Worm (Caenorhabditis elegans) whole organism, L1 larva: ENCODE results near the gene tsr-1.
A peak's percentile ranks its signal among the peaks of the same experiment; 100 is the strongest.

Experiments
- C04F5.9 ChIP-seq: sonication (generic microtip); optimal IDR thresholded peaks from 2 replicates; lab custom pipeline; 2016; ENCODE audit warnings: missing genetic modification characterization, missing compliant biosample characterization
- C16A3.4 ChIP-seq: fragments of 150-350 bp; optimal IDR thresholded peaks from 2 replicates; lab custom pipeline; 2014; ENCODE audit warnings: missing biosample characterization, missing genetic modification characterization
- C34B4.2 ChIP-seq: sonication (generic microtip); optimal IDR thresholded peaks from 2 replicates; lab custom pipeline; 2017; ENCODE audit warnings: mild to moderate bottlenecking, missing genetic modification characterization, missing compliant biosample characterization
- Y116A8C.19 ChIP-seq: sonication (generic microtip); optimal IDR thresholded peaks from 2 replicates; lab custom pipeline; 2016; ENCODE audit warnings: missing compliant biosample characterization, missing genetic modification characterization, borderline replicate concordance
- aly-2 ChIP-seq: fragments of 150-350 bp; optimal IDR thresholded peaks from 2 replicates; lab custom pipeline; 2014; ENCODE audit warnings: missing biosample characterization, missing genetic modification characterization
- ama-1 ChIP-seq: fragments of 150-350 bp; optimal IDR thresholded peaks from 2 replicates; lab custom pipeline; 2014
- blmp-1 ChIP-seq: fragments of 150-350 bp; optimal IDR thresholded peaks from 2 replicates; lab custom pipeline; 2014; ENCODE audit warnings: missing biosample characterization, missing genetic modification characterization
- ceh-63 ChIP-seq: fragments of 200-800 bp; sonication (Bioruptor generic); optimal IDR thresholded peaks from 2 replicates; lab custom pipeline; 2018; ENCODE audit warnings: mild to moderate bottlenecking, missing genetic modification characterization, missing compliant biosample characterization
- ceh-82 ChIP-seq, 3 experiments: fragments of 150-350 bp in 1 of 3; sonication (generic microtip) in 2 of 3; optimal IDR thresholded peaks; 2 replicates each; lab custom pipeline; 2014 to 2017; ENCODE audit warnings: missing biosample characterization in 3 of 3, missing genetic modification characterization in 3 of 3
- ceh-88 ChIP-seq: fragments of 200-800 bp; sonication (Bioruptor generic); IDR thresholded peaks from 2 replicates; pipeline ENCODE4 v1.3.6; 2022; ENCODE audit warnings: missing genetic modification characterization, missing compliant biosample characterization
- ceh-90 ChIP-seq: sonication (generic microtip); optimal IDR thresholded peaks from 2 replicates; lab custom pipeline; 2016; ENCODE audit warnings: missing genetic modification characterization, missing compliant biosample characterization
- dsc-1 ChIP-seq: sonication (generic microtip); optimal IDR thresholded peaks from 2 replicates; lab custom pipeline; 2016; ENCODE audit warnings: mild to moderate bottlenecking, missing genetic modification characterization, missing compliant biosample characterization
- efl-1 ChIP-seq, 4 experiments: fragments of 150-350 bp; optimal IDR thresholded peaks in 3 of 4; peaks in 1 of 4; 1 replicate in 1 of 4; 2 replicates in 3 of 4; lab custom pipeline; 2014; ENCODE audit warnings: missing biosample characterization in 2 of 4, missing genetic modification characterization in 2 of 4, missing genetic modification reagents in 2 of 4
- egl-13 ChIP-seq: sonication (generic microtip); optimal IDR thresholded peaks from 2 replicates; lab custom pipeline; 2016; ENCODE audit warnings: missing genotype, missing genetic modification reagents, missing genetic modification characterization, missing compliant biosample characterization
- egl-27 ChIP-seq, 2 experiments: fragments of 150-350 bp in 1 of 2; sonication (generic microtip); optimal IDR thresholded peaks; 3 replicates each; lab custom pipeline; 2017 to 2018; ENCODE audit warnings: missing biosample characterization in 2 of 2, missing genetic modification characterization in 2 of 2, missing genetic modification reagents in 2 of 2
- elt-2 ChIP-seq: sonication (generic microtip); optimal IDR thresholded peaks from 2 replicates; lab custom pipeline; 2016; ENCODE audit warnings: missing genetic modification characterization, mild to moderate bottlenecking, inconsistent platforms, missing compliant biosample characterization, missing genetic modification reagents
- elt-3 ChIP-seq, 6 experiments: fragments of 150-350 bp in 1 of 6; sonication (generic microtip); optimal IDR thresholded peaks; 2 replicates each; lab custom pipeline; 2017 to 2018; ENCODE audit warnings: missing biosample characterization in 6 of 6, missing genetic modification characterization in 6 of 6, inconsistent platforms in 1 of 6
- fkh-10 ChIP-seq: sonication (generic microtip); optimal IDR thresholded peaks from 2 replicates; lab custom pipeline; 2017; ENCODE audit warnings: missing biosample characterization, missing genetic modification reagents, missing genetic modification characterization
- fos-1 ChIP-seq: fragments of 150-350 bp; optimal IDR thresholded peaks from 2 replicates; lab custom pipeline; 2014; ENCODE audit warnings: missing biosample characterization, missing genetic modification characterization
- hlh-17 ChIP-seq: fragments of 200-800 bp; sonication (Bioruptor generic); optimal IDR thresholded peaks from 2 replicates; lab custom pipeline; 2018; ENCODE audit warnings: missing genetic modification characterization, mild to moderate bottlenecking, missing compliant biosample characterization, moderate library complexity, borderline replicate concordance
- hlh-4 ChIP-seq: sonication (generic microtip); optimal IDR thresholded peaks from 2 replicates; lab custom pipeline; 2016; ENCODE audit warnings: mild to moderate bottlenecking, missing genetic modification characterization, missing compliant biosample characterization
- hpl-2 ChIP-seq: fragments of 150-350 bp; optimal IDR thresholded peaks from 2 replicates; lab custom pipeline; 2014; ENCODE audit warnings: missing biosample characterization, missing genetic modification reagents, missing genetic modification characterization
- irx-1 ChIP-seq: sonication (generic microtip); optimal IDR thresholded peaks from 2 replicates; lab custom pipeline; 2016; ENCODE audit warnings: missing genetic modification characterization, missing compliant biosample characterization
- lin-13 ChIP-seq: fragments of 150-350 bp; optimal IDR thresholded peaks from 2 replicates; lab custom pipeline; 2014; ENCODE audit warnings: missing biosample characterization, missing genetic modification reagents, missing genetic modification characterization
- lin-35 ChIP-seq, 2 experiments: fragments of 150-350 bp; optimal IDR thresholded peaks; 2 replicates each; lab custom pipeline; 2014; ENCODE audit warnings: missing biosample characterization in 2 of 2, missing genetic modification characterization in 2 of 2, missing genetic modification reagents in 2 of 2
- lir-3 ChIP-seq: sonication (generic microtip); optimal IDR thresholded peaks from 2 replicates; lab custom pipeline; 2016; ENCODE audit warnings: mild to moderate bottlenecking, missing genetic modification characterization, moderate library complexity, missing compliant biosample characterization; ENCODE audit not compliant: poor library complexity
- mab-9 ChIP-seq: fragments of 200-800 bp; sonication (Bioruptor generic); IDR thresholded peaks from 2 replicates; pipeline ENCODE4 v1.3.6; 2022; ENCODE audit warnings: missing genetic modification reagents, missing genetic modification characterization, missing compliant biosample characterization
- mef-2 ChIP-seq: fragments of 150-350 bp; optimal IDR thresholded peaks from 2 replicates; lab custom pipeline; 2014; ENCODE audit warnings: missing biosample characterization, missing genetic modification characterization
- nhr-11 ChIP-seq: fragments of 150-350 bp; optimal IDR thresholded peaks from 2 replicates; lab custom pipeline; 2014; ENCODE audit warnings: missing biosample characterization, missing genetic modification characterization
- nhr-12 ChIP-seq: sonication (generic microtip); optimal IDR thresholded peaks from 2 replicates; lab custom pipeline; 2017; ENCODE audit warnings: missing biosample characterization, missing genetic modification characterization
- nhr-19 ChIP-seq: fragments of 200-800 bp; sonication (Bioruptor generic); conservative IDR thresholded peaks from 2 replicates; pipeline ENCODE4 v1.3.6; 2022; ENCODE audit warnings: missing genetic modification characterization, missing compliant biosample characterization
- nhr-237 ChIP-seq: fragments of 150-350 bp; optimal IDR thresholded peaks from 2 replicates; lab custom pipeline; 2014; ENCODE audit warnings: missing biosample characterization, missing genetic modification characterization
- nhr-47 ChIP-seq: sonication (generic microtip); optimal IDR thresholded peaks from 2 replicates; lab custom pipeline; 2016; ENCODE audit warnings: mild to moderate bottlenecking, missing genetic modification characterization, moderate library complexity, missing compliant biosample characterization
- nhr-71 ChIP-seq: sonication (generic microtip); optimal IDR thresholded peaks from 2 replicates; lab custom pipeline; 2016; ENCODE audit warnings: mild to moderate bottlenecking, missing genetic modification characterization, moderate library complexity, missing compliant biosample characterization
- nhr-76 ChIP-seq: sonication (generic microtip); optimal IDR thresholded peaks from 2 replicates; lab custom pipeline; 2017; ENCODE audit warnings: missing biosample characterization, missing genetic modification characterization
- nhr-85 ChIP-seq: sonication (generic microtip); peaks from one replicate; lab custom pipeline; 2016; ENCODE audit warnings: missing genetic modification characterization, inconsistent platforms, missing compliant biosample characterization
- nhr-90 ChIP-seq: sonication (generic microtip); optimal IDR thresholded peaks from 2 replicates; lab custom pipeline; 2016; ENCODE audit warnings: mild to moderate bottlenecking, missing genetic modification characterization, missing compliant biosample characterization; ENCODE audit not compliant: poor library complexity
- pag-3 ChIP-seq: sonication (generic microtip); optimal IDR thresholded peaks from 2 replicates; lab custom pipeline; 2017; ENCODE audit warnings: missing genetic modification characterization, mild to moderate bottlenecking, missing compliant biosample characterization, antibody characterized with exemption, borderline replicate concordance; ENCODE audit not compliant: insufficient read depth
- pqm-1 ChIP-seq: sonication (generic microtip); optimal IDR thresholded peaks from 3 replicates; lab custom pipeline; 2017; ENCODE audit warnings: missing biosample characterization, missing genetic modification characterization
- skn-1 ChIP-seq: fragments of 150-350 bp; optimal IDR thresholded peaks from 2 replicates; lab custom pipeline; 2014; ENCODE audit warnings: missing biosample characterization, missing genetic modification characterization
- snu-23 ChIP-seq: sonication (generic microtip); optimal IDR thresholded peaks from 2 replicates; lab custom pipeline; 2016; ENCODE audit warnings: missing genetic modification characterization, missing compliant biosample characterization
- sptf-1 ChIP-seq: fragments of 150-350 bp; optimal IDR thresholded peaks from 2 replicates; lab custom pipeline; 2014; ENCODE audit warnings: missing biosample characterization, missing genetic modification characterization
- swsn-7 ChIP-seq: sonication (generic microtip); optimal IDR thresholded peaks from 2 replicates; lab custom pipeline; 2016; ENCODE audit warnings: missing genetic modification characterization, missing compliant biosample characterization
- unc-130 ChIP-seq: fragments of 150-350 bp; optimal IDR thresholded peaks from 2 replicates; lab custom pipeline; 2017; ENCODE audit warnings: missing biosample characterization, missing genetic modification characterization, inconsistent platforms
- unc-30 ChIP-seq: sonication (generic microtip); optimal IDR thresholded peaks from 2 replicates; lab custom pipeline; 2017; ENCODE audit warnings: missing biosample characterization, missing genetic modification characterization
- unc-86 ChIP-seq: sonication (generic microtip); optimal IDR thresholded peaks from 2 replicates; lab custom pipeline; 2016; ENCODE audit warnings: missing genetic modification characterization, missing compliant biosample characterization
- unc-98 ChIP-seq: fragments of 200-800 bp; sonication (Bioruptor generic); IDR thresholded peaks from 2 replicates; pipeline ENCODE4 v1.3.6; 2022; ENCODE audit warnings: missing genetic modification characterization, missing compliant biosample characterization
- vab-15 ChIP-seq: sonication (generic microtip); optimal IDR thresholded peaks from 2 replicates; lab custom pipeline; 2017; ENCODE audit warnings: missing genotype, mild to moderate bottlenecking, missing genetic modification characterization, missing compliant biosample characterization
- zag-1 ChIP-seq: fragments of 150-350 bp; optimal IDR thresholded peaks from 2 replicates; lab custom pipeline; 2014; ENCODE audit warnings: missing biosample characterization, missing genetic modification characterization
- zip-4 ChIP-seq: fragments of 200-800 bp; sonication (Bioruptor generic); optimal IDR thresholded peaks from 2 replicates; lab custom pipeline; 2018; ENCODE audit warnings: mild to moderate bottlenecking, missing genetic modification characterization, moderate library complexity, missing compliant biosample characterization
- ztf-11 ChIP-seq, 2 experiments: sonication (generic microtip); optimal IDR thresholded peaks; 2 replicates each; lab custom pipeline; 2016 to 2017; ENCODE audit warnings: missing genetic modification characterization in 2 of 2, missing biosample characterization in 1 of 2, missing compliant biosample characterization in 1 of 2
- ztf-4 ChIP-seq: fragments of 150-350 bp; optimal IDR thresholded peaks from 2 replicates; lab custom pipeline; 2014; ENCODE audit warnings: missing biosample characterization, missing genetic modification characterization

The tsr-1 gene

ce11 chrII:2450990-2451389, 22.2 kb downstream of the tsr-1 start (continued):
- TF ChIP-seq irx-1 (peak; percentile 81), pag-3 (tag; lab: Kevin White, UChicago) (no peak), fkh-10 (GFP tag; lab: Kevin White, UChicago) (no peak), skn-1 (peak; percentile 5), efl-1 (optimal IDR thresholded peaks at IDR 0.05; lab: Kevin White, UChicago) (peak; percentile 89 to 91), efl-1 (GFP tag; optimal IDR thresholded peaks at IDR 0.05 in 1 of 2; lab: Kevin White, UChicago) (peak; percentile 89 to 98), hlh-4 (tag; lab: Kevin White, UChicago) (no peak), nhr-90 (tag; lab: Kevin White, UChicago) (peak; percentile 75), C16A3.4 (tag; lab: Kevin White, UChicago) (no peak), sptf-1 (tag; lab: Kevin White, UChicago) (no peak), ceh-82 (tag; optimal IDR thresholded peaks at IDR 0.05; lab: Kevin White, UChicago) (peak in 2 of 3 experiments; percentile 24 to 31), lin-35 (GFP tag; optimal IDR thresholded peaks at IDR 0.05; lab: Kevin White, UChicago) (peak; percentile 88 to 89), ceh-63 (GFP tag; lab: Kevin White, UChicago) (no peak), unc-30 (tag; lab: Kevin White, UChicago) (no peak), ztf-11 (tag; optimal IDR thresholded peaks at IDR 0.05; lab: Kevin White, UChicago) (peak in 1 of 2 experiments; percentile 68), unc-130 (tag; lab: Kevin White, UChicago) (no peak), vab-15 (tag; lab: Kevin White, UChicago) (no peak), pqm-1 (tag; lab: Kevin White, UChicago) (no peak), egl-27 (tag; optimal IDR thresholded peaks at IDR 0.05; lab: Kevin White, UChicago) (no peak), fos-1 (tag; lab: Kevin White, UChicago) (no peak), ceh-88 (no peak), ceh-90 (tag; lab: Kevin White, UChicago) (peak; percentile 89), nhr-71 (tag; lab: Kevin White, UChicago) (peak; percentile 74), swsn-7 (tag; lab: Kevin White, UChicago) (peak; percentile 46), hlh-17 (GFP tag; lab: Kevin White, UChicago) (no peak), zip-4 (GFP tag; lab: Kevin White, UChicago) (peak; percentile 9), nhr-11 (tag; lab: Kevin White, UChicago) (no peak), C34B4.2 (tag; lab: Kevin White, UChicago) (no peak), nhr-19 (GFP tag; lab: Robert Waterston, UW) (peak; percentile 70), mef-2 (tag; lab: Kevin White, UChicago) (no peak), aly-2 (tag; lab: Kevin White, UChicago) (peak; percentile 29), nhr-76 (no peak), zag-1 (no peak), hpl-2 (GFP tag; lab: Kevin White, UChicago) (no peak), C04F5.9 (tag; lab: Kevin White, UChicago) (peak; percentile 19), lir-3 (tag; lab: Kevin White, UChicago) (no peak), mab-9 (GFP tag; lab: Robert Waterston, UW) (peak; percentile 43; the same call in 1 of the 2 replicates), egl-13 (tag; lab: Kevin White, UChicago) (peak; percentile 12), nhr-237 (tag; lab: Kevin White, UChicago) (no peak), nhr-12 (tag; lab: Kevin White, UChicago) (no peak), snu-23 (GFP tag; lab: Kevin White, UChicago) (peak; percentile 58), elt-2 (peak; percentile 24), unc-98 (GFP tag; lab: Robert Waterston, UW) (peak; percentile 59; the same call in 1 of the 2 replicates), Y116A8C.19 (no peak), dsc-1 (tag; lab: Kevin White, UChicago) (peak; percentile 55), ama-1 (no peak), nhr-85 (tag; lab: Kevin White, UChicago) (peak; percentile 81), lin-13 (peak; percentile 27), elt-3 (tag; optimal IDR thresholded peaks at IDR 0.05; lab: Kevin White, UChicago) (no peak), ztf-4 (tag; lab: Kevin White, UChicago) (no peak), nhr-47 (tag; lab: Kevin White, UChicago) (peak; percentile 69), unc-86 (tag; lab: Kevin White, UChicago) (peak; percentile 2), blmp-1 (tag; lab: Kevin White, UChicago) (no peak)
